Worm (Caenorhabditis elegans) whole organism, mixed stage, embryonic: Measurements from ENCODE around the gene col-132.

Experiments
- M03D4.4 ChIP-seq: sonication (generic microtip); optimal IDR thresholded peaks from 2 replicates; lab custom pipeline; 2017; ENCODE audit warnings: mild to moderate bottlenecking, missing genetic modification characterization, missing compliant biosample characterization
- bed-3 ChIP-seq: fragments of 200-800 bp; sonication (Bioruptor generic); optimal IDR thresholded peaks from 3 replicates; lab custom pipeline; 2018; ENCODE audit warnings: mild to moderate bottlenecking, missing genetic modification characterization, moderate library complexity, missing compliant biosample characterization
- blmp-1 ChIP-seq: fragments of 150-350 bp; optimal IDR thresholded peaks from 2 replicates; lab custom pipeline; 2014; ENCODE audit warnings: missing biosample characterization, missing genetic modification characterization
- ceh-39 ChIP-seq: fragments of 150-350 bp; optimal IDR thresholded peaks from 2 replicates; lab custom pipeline; 2014; ENCODE audit warnings: missing biosample characterization, missing genetic modification characterization
- ceh-43 ChIP-seq: fragments of 200-800 bp; sonication (Bioruptor generic); optimal IDR thresholded peaks from 2 replicates; lab custom pipeline; 2018; ENCODE audit warnings: mild to moderate bottlenecking, missing genetic modification characterization, moderate library complexity, missing compliant biosample characterization
- ceh-83 ChIP-seq: fragments of 200-800 bp; sonication (Bioruptor generic); optimal IDR thresholded peaks from 2 replicates; lab custom pipeline; 2018; ENCODE audit warnings: mild to moderate bottlenecking, missing genetic modification characterization, missing compliant biosample characterization
- ces-1 ChIP-seq: fragments of 150-350 bp; optimal IDR thresholded peaks from 2 replicates; lab custom pipeline; 2014; ENCODE audit warnings: missing biosample characterization, missing genetic modification reagents, missing genetic modification characterization
- cnd-1 ChIP-seq: fragments of 200-800 bp; sonication (Bioruptor generic); optimal IDR thresholded peaks from 2 replicates; lab custom pipeline; 2018; ENCODE audit warnings: mild to moderate bottlenecking, missing genetic modification characterization, missing compliant biosample characterization
- drap-1 ChIP-seq: fragments of 200-800 bp; sonication (Bioruptor generic); optimal IDR thresholded peaks from 3 replicates; lab custom pipeline; 2018; ENCODE audit warnings: mild to moderate bottlenecking, missing genetic modification characterization, missing compliant biosample characterization
- elt-1 ChIP-seq: sonication (generic microtip); optimal IDR thresholded peaks from 2 replicates; lab custom pipeline; 2017; ENCODE audit warnings: missing genetic modification characterization, mild to moderate bottlenecking, missing compliant biosample characterization, antibody characterized with exemption, moderate library complexity, borderline replicate concordance; ENCODE audit not compliant: insufficient read depth
- elt-3 ChIP-seq: fragments of 150-350 bp; optimal IDR thresholded peaks from 2 replicates; lab custom pipeline; 2014; ENCODE audit warnings: missing biosample characterization, missing genetic modification characterization
- flh-1 ChIP-seq: fragments of 200-800 bp; sonication (Bioruptor generic); optimal IDR thresholded peaks from 2 replicates; lab custom pipeline; 2018; ENCODE audit warnings: mild to moderate bottlenecking, missing genetic modification characterization, moderate library complexity, missing compliant biosample characterization
- ham-2 ChIP-seq: fragments of 200-800 bp; sonication (Bioruptor generic); optimal IDR thresholded peaks from 2 replicates; lab custom pipeline; 2018; ENCODE audit warnings: mild to moderate bottlenecking, missing genetic modification characterization, missing compliant biosample characterization
- hlh-1 ChIP-seq: fragments of 150-350 bp; optimal IDR thresholded peaks from 2 replicates; lab custom pipeline; 2014; ENCODE audit warnings: missing biosample characterization, missing genetic modification reagents, missing genetic modification characterization
- lin-13 ChIP-seq: fragments of 150-350 bp; optimal IDR thresholded peaks from 2 replicates; lab custom pipeline; 2014; ENCODE audit warnings: missing biosample characterization, missing genetic modification characterization
- lin-32 ChIP-seq: fragments of 200-800 bp; sonication (Bioruptor generic); optimal IDR thresholded peaks from 2 replicates; lab custom pipeline; 2018; ENCODE audit warnings: mild to moderate bottlenecking, missing genetic modification characterization, missing compliant biosample characterization
- lsy-2 ChIP-seq: fragments of 150-350 bp; optimal IDR thresholded peaks from 2 replicates; lab custom pipeline; 2014; ENCODE audit warnings: missing biosample characterization, missing genetic modification characterization
- mab-5 ChIP-seq: fragments of 150-350 bp; optimal IDR thresholded peaks from 2 replicates; lab custom pipeline; 2014; ENCODE audit warnings: missing biosample characterization, missing genetic modification characterization
- mep-1 ChIP-seq: fragments of 150-350 bp; optimal IDR thresholded peaks from 2 replicates; lab custom pipeline; 2017; ENCODE audit warnings: missing biosample characterization, missing genetic modification reagents, missing genetic modification characterization, inconsistent platforms
- mls-2 ChIP-seq: sonication (generic microtip); optimal IDR thresholded peaks from 2 replicates; lab custom pipeline; 2016; ENCODE audit warnings: mild to moderate bottlenecking, missing genetic modification characterization, moderate library complexity, missing compliant biosample characterization
- nhr-2 ChIP-seq: fragments of 150-350 bp; optimal IDR thresholded peaks from 2 replicates; lab custom pipeline; 2014; ENCODE audit warnings: missing biosample characterization, missing genetic modification characterization
- nhr-28 ChIP-seq: fragments of 150-350 bp; optimal IDR thresholded peaks from 2 replicates; lab custom pipeline; 2014; ENCODE audit warnings: missing biosample characterization, missing genetic modification characterization
- nhr-76 ChIP-seq: sonication (generic microtip); optimal IDR thresholded peaks from 2 replicates; lab custom pipeline; 2017; ENCODE audit warnings: missing biosample characterization, missing genetic modification characterization
- sem-2 ChIP-seq: fragments of 200-800 bp; sonication (Bioruptor generic); optimal IDR thresholded peaks from 2 replicates; lab custom pipeline; 2018; ENCODE audit warnings: mild to moderate bottlenecking, missing genetic modification characterization, missing compliant biosample characterization
- sptf-1 ChIP-seq: sonication (generic microtip); optimal IDR thresholded peaks from 2 replicates; lab custom pipeline; 2017; ENCODE audit warnings: mild to moderate bottlenecking, missing genetic modification characterization, moderate library complexity, missing compliant biosample characterization
- unc-120 ChIP-seq: sonication (generic microtip); optimal IDR thresholded peaks from 2 replicates; lab custom pipeline; 2017; ENCODE audit warnings: missing genetic modification characterization, missing compliant biosample characterization; ENCODE audit not compliant: poor library complexity, severe bottlenecking
- unc-39 ChIP-seq: fragments of 150-350 bp; optimal IDR thresholded peaks from 2 replicates; lab custom pipeline; 2014; ENCODE audit warnings: missing biosample characterization, missing genetic modification characterization
- unc-62 ChIP-seq: fragments of 150-350 bp; optimal IDR thresholded peaks from 2 replicates; lab custom pipeline; 2014; ENCODE audit warnings: missing biosample characterization, missing genetic modification reagents, missing genetic modification characterization
- zip-8 ChIP-seq: fragments of 150-350 bp; optimal IDR thresholded peaks from 2 replicates; lab custom pipeline; 2014; ENCODE audit warnings: missing biosample characterization, missing genetic modification characterization

col-132 gene

DNA sequence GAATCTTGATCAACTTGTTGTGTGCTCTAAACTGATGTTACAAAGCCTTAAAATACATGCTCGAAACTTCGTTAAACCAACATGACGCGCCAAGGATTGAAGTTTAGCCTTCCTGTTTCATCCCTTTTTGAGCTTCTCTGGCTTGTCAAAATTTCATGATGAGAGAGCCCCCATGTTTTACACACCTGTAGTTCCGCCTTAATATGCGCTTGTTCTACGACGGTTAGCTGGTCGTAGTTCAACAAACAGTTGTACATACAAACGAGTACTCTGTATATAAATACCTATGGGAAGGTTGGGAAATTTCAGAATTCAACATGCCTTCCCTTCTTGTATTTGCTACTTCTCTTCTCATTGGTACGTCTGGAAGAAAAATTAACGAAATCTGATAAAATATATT, 22.4 kb downstream of the col-132 start, which contains the start of gene scl-6:
TSS of gene scl-6 (plus strand) at position 301 of the 400 bp plus-strand sequence.
- TF ChIP-seq ceh-83 (GFP tag; lab: Kevin White, UChicago) (no peak), nhr-76 (no peak), nhr-28 (tag; lab: Kevin White, UChicago) (no peak), ham-2 (no peak)

DNA sequence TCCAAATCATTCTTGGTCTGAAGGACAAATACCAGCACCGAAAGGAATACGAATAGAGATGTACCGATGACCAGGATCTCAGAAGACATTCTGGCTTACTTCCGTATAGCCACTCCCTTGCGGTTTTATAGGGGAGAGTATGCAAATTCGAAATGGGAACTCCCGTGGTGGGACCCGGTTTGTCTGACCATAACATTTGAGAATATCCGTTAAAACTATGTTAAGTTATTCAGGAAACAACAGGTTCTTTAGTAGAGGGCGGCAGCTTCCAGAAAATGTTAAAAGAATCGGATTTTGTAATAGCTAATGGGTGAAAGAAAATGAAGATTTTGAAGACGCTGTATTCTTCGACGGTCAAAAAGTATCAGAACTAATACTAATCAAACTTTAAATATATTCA, 23.7 kb downstream of the col-132 start, which contains the start of gene col-131:
TSS of gene col-131 (minus strand) at position 101 of the 400 bp plus-strand sequence.
- TF ChIP-seq hlh-1 (tag; lab: Kevin White, UChicago) = no peak
- no peak for TF ChIP-seq cnd-1
- no peak for TF ChIP-seq unc-120 (tag; lab: Kevin White, UChicago)
- TF ChIP-seq, all 35 proteins: peak for 0

ce11 chrIV:13066044-13066443, 24.8 kb downstream of the col-132 start:
- no peak for TF ChIP-seq lin-13
- TF ChIP-seq flh-1 (GFP tag; lab: Kevin White, UChicago) = no peak
- TF ChIP-seq nhr-76 = no peak
- no peak for TF ChIP-seq ceh-83 (GFP tag; lab: Kevin White, UChicago)
- TF ChIP-seq unc-62 (GFP tag; lab: Kevin White, UChicago) = no peak
- no peak for TF ChIP-seq ces-1
- TF ChIP-seq hlh-1 (tag; lab: Kevin White, UChicago) = no peak
- no peak for TF ChIP-seq mep-1 (tag; lab: Kevin White, UChicago)

ce11 chrIV:13063714-13064113, 27.2 kb downstream of the col-132 start, which contains the start of gene scl-5:
Gene scl-5, plus strand, starts transcription at chrIV:13064014.
- TF ChIP-seq hlh-1 (tag; lab: Kevin White, UChicago) = no peak
- no peak for TF ChIP-seq nhr-2 (tag; lab: Kevin White, UChicago)
- TF ChIP-seq elt-3 (tag; lab: Kevin White, UChicago) = no peak
- TF ChIP-seq blmp-1 = no peak
- TF ChIP-seq ceh-39 (tag; lab: Kevin White, UChicago) = no peak

DNA sequence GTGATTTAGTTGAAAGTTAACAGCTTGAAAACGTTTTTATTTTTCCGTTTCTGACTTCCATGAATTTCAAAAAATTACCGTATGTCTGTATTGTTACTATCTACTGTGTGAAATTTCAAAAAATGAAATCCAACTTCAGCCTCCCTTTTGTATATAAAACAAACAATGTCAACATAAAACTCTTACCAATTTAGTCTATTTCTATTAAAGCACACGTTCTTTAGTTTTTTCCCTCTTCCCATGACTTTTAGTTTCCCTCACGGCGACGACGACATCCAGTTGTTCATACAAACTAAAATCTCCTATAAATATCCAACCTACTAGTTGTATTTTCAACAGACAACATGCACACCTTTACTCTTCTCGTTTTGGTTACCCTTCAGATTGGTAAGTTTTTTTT, 31.6 kb downstream of the col-132 start, which contains the start of gene scl-3:
TSS of gene scl-3 (plus strand) at position 301 of the 400 bp plus-strand sequence.
- TF ChIP-seq sptf-1 (no peak), M03D4.4 (tag; lab: Kevin White, UChicago) (no peak), drap-1 (no peak), lin-32 (no peak), unc-62 (GFP tag; lab: Kevin White, UChicago) (no peak), unc-39 (tag; lab: Kevin White, UChicago) (no peak), mab-5 (tag; lab: Kevin White, UChicago) (no peak), ham-2 (no peak), zip-8 (no peak), hlh-1 (tag; lab: Kevin White, UChicago) (no peak)

DNA sequence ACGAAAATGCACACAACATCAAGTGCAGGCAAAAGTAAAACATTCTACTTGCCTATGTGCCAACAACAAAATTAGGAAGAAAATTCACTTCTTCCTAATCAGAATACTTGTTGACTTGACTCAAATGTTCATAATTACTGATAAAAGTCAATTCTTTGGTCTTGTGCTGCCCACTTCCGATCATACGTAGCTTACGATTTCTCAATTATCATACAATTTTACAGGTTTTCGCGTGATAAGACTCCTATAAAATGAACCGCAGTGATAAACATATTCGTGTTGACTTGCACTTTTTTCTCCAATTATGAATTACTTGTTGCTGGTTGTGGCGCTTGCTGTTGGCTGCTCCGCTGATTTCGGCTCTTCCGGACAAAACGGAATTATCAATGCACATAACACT, 33.4 kb downstream of the col-132 start, which contains the start of gene scl-2:
TSS of gene scl-2 (plus strand) at position 293 of the 400 bp plus-strand sequence.
- TF ChIP-seq nhr-2 (tag; lab: Kevin White, UChicago) = no peak
- TF ChIP-seq ceh-39 (tag; lab: Kevin White, UChicago) = no peak
- no peak for TF ChIP-seq bed-3
- TF ChIP-seq mab-5 (tag; lab: Kevin White, UChicago) = no peak
- no peak for TF ChIP-seq unc-120 (tag; lab: Kevin White, UChicago)
- no peak for TF ChIP-seq unc-62 (GFP tag; lab: Kevin White, UChicago)
- TF ChIP-seq ces-1 = no peak
- no peak for TF ChIP-seq cnd-1
- TF ChIP-seq lin-13 = no peak
- TF ChIP-seq elt-1 (tag; lab: Kevin White, UChicago) = no peak
- no peak for TF ChIP-seq lsy-2 (tag; lab: Kevin White, UChicago)

DNA sequence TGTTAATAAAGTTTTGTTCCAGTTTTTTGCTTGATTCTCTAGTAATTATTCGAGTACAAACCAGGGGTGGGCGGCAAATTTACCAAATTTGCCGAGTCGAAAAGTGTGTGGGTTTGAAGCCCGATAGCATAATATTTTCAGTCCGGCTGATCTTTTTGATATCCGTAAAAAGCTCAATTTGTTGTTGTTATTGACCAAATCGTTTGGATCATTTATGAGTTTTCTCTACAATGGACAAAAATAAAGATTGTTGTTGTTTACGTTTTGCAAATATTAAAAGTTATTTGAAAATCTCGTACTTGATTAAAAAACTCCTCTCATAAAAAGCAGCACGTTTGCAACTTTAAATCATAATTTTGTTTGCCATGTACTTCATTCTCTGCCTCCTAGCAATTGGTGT, 34.8 kb downstream of the col-132 start, which contains the start of gene scl-1:
TSS of gene scl-1 (plus strand) at position 301 of the 400 bp plus-strand sequence.
- TF ChIP-seq elt-3 (tag; lab: Kevin White, UChicago) (no peak), ceh-83 (GFP tag; lab: Kevin White, UChicago) (no peak), sem-2 (GFP tag; lab: Kevin White, UChicago) (no peak), mep-1 (tag; lab: Kevin White, UChicago) (no peak), nhr-28 (tag; lab: Kevin White, UChicago) (no peak), ceh-39 (tag; lab: Kevin White, UChicago) (no peak), unc-120 (tag; lab: Kevin White, UChicago) (no peak), mls-2 (no peak), unc-62 (GFP tag; lab: Kevin White, UChicago) (no peak), ceh-43 (GFP tag; lab: Kevin White, UChicago) (no peak), flh-1 (GFP tag; lab: Kevin White, UChicago) (no peak)
